Worm (Caenorhabditis elegans) whole organism, L1 larva: ENCODE measurements around the gene K02E11.4.
"Not testable (repeated sequence)": the region's sequence is repeated elsewhere in the genome, so short reads cannot be mapped to it uniquely, and the experiment has no call there.

Source experiments
- C04F5.9 ChIP-seq: sonication (generic microtip); optimal IDR thresholded peaks from 2 replicates; lab custom pipeline; 2016; ENCODE audit warnings: missing genetic modification characterization, missing compliant biosample characterization
- C16A3.4 ChIP-seq: fragments of 150-350 bp; optimal IDR thresholded peaks from 2 replicates; lab custom pipeline; 2014; ENCODE audit warnings: missing biosample characterization, missing genetic modification characterization
- C34B4.2 ChIP-seq: sonication (generic microtip); optimal IDR thresholded peaks from 2 replicates; lab custom pipeline; 2017; ENCODE audit warnings: mild to moderate bottlenecking, missing genetic modification characterization, missing compliant biosample characterization
- aha-1 ChIP-seq: fragments of 150-350 bp; optimal IDR thresholded peaks from 2 replicates; lab custom pipeline; 2014; ENCODE audit warnings: missing biosample characterization, missing genetic modification characterization
- alr-1 ChIP-seq: fragments of 200-800 bp; sonication (Bioruptor generic); optimal IDR thresholded peaks from 2 replicates; lab custom pipeline; 2018; ENCODE audit warnings: borderline replicate concordance, mild to moderate bottlenecking, missing genetic modification characterization, missing compliant biosample characterization
- ama-1 ChIP-seq: fragments of 150-350 bp; optimal IDR thresholded peaks from 2 replicates; lab custom pipeline; 2014
- blmp-1 ChIP-seq: fragments of 150-350 bp; optimal IDR thresholded peaks from 2 replicates; lab custom pipeline; 2014; ENCODE audit warnings: missing biosample characterization, missing genetic modification characterization
- ceh-88 ChIP-seq: fragments of 200-800 bp; sonication (Bioruptor generic); IDR thresholded peaks from 2 replicates; pipeline ENCODE4 v1.3.6; 2022; ENCODE audit warnings: missing genetic modification characterization, missing compliant biosample characterization
- dpl-1 ChIP-seq, 3 experiments: fragments of 150-350 bp in 2 of 3; sonication (generic microtip) in 1 of 3; optimal IDR thresholded peaks; 2 replicates each; lab custom pipeline; 2014 to 2017; ENCODE audit warnings: missing biosample characterization in 3 of 3, missing genetic modification characterization in 3 of 3, missing genetic modification reagents in 3 of 3
- efl-1 ChIP-seq, 4 experiments: fragments of 150-350 bp; optimal IDR thresholded peaks in 3 of 4; peaks in 1 of 4; 1 replicate in 1 of 4; 2 replicates in 3 of 4; lab custom pipeline; 2014; ENCODE audit warnings: missing biosample characterization in 2 of 4, missing genetic modification characterization in 2 of 4, missing genetic modification reagents in 2 of 4
- elt-2 ChIP-seq: sonication (generic microtip); optimal IDR thresholded peaks from 2 replicates; lab custom pipeline; 2016; ENCODE audit warnings: missing genetic modification characterization, mild to moderate bottlenecking, inconsistent platforms, missing compliant biosample characterization, missing genetic modification reagents
- elt-3 ChIP-seq, 6 experiments: fragments of 150-350 bp in 1 of 6; sonication (generic microtip); optimal IDR thresholded peaks; 2 replicates each; lab custom pipeline; 2017 to 2018; ENCODE audit warnings: missing biosample characterization in 6 of 6, missing genetic modification characterization in 6 of 6, inconsistent platforms in 1 of 6
- grh-1 ChIP-seq: fragments of 200-800 bp; sonication (Bioruptor generic); IDR thresholded peaks from 2 replicates; pipeline ENCODE4 v1.3.6; 2022; ENCODE audit warnings: missing genetic modification reagents, missing genetic modification characterization, missing compliant biosample characterization
- hlh-4 ChIP-seq: sonication (generic microtip); optimal IDR thresholded peaks from 2 replicates; lab custom pipeline; 2016; ENCODE audit warnings: mild to moderate bottlenecking, missing genetic modification characterization, missing compliant biosample characterization
- lin-13 ChIP-seq: fragments of 150-350 bp; optimal IDR thresholded peaks from 2 replicates; lab custom pipeline; 2014; ENCODE audit warnings: missing biosample characterization, missing genetic modification reagents, missing genetic modification characterization
- lin-14 ChIP-seq: fragments of 200-800 bp; sonication (Bioruptor generic); optimal IDR thresholded peaks from 2 replicates; lab custom pipeline; 2018; ENCODE audit warnings: mild to moderate bottlenecking, missing genetic modification characterization, moderate library complexity, missing compliant biosample characterization
- lin-15B ChIP-seq: fragments of 150-350 bp; sonication (generic microtip); optimal IDR thresholded peaks from 3 replicates; lab custom pipeline; 2014; ENCODE audit warnings: missing biosample characterization, missing genetic modification characterization
- lin-35 ChIP-seq, 2 experiments: fragments of 150-350 bp; optimal IDR thresholded peaks; 2 replicates each; lab custom pipeline; 2014; ENCODE audit warnings: missing biosample characterization in 2 of 2, missing genetic modification characterization in 2 of 2, missing genetic modification reagents in 2 of 2
- lsy-2 ChIP-seq, 2 experiments: fragments of 150-350 bp; optimal IDR thresholded peaks; 2 replicates each; lab custom pipeline; 2014; ENCODE audit warnings: missing biosample characterization in 2 of 2, missing genetic modification characterization in 2 of 2
- mdl-1 ChIP-seq, 2 experiments: fragments of 150-350 bp; optimal IDR thresholded peaks; 2 replicates each; lab custom pipeline; 2014 to 2017; ENCODE audit warnings: missing biosample characterization in 2 of 2, missing genetic modification characterization in 2 of 2, inconsistent platforms in 1 of 2
- nhr-19 ChIP-seq: fragments of 200-800 bp; sonication (Bioruptor generic); conservative IDR thresholded peaks from 2 replicates; pipeline ENCODE4 v1.3.6; 2022; ENCODE audit warnings: missing genetic modification characterization, missing compliant biosample characterization
- nhr-20 ChIP-seq: sonication (generic microtip); optimal IDR thresholded peaks from 2 replicates; lab custom pipeline; 2016; ENCODE audit warnings: mild to moderate bottlenecking, missing genetic modification characterization, missing compliant biosample characterization
- nhr-47 ChIP-seq: sonication (generic microtip); optimal IDR thresholded peaks from 2 replicates; lab custom pipeline; 2016; ENCODE audit warnings: mild to moderate bottlenecking, missing genetic modification characterization, moderate library complexity, missing compliant biosample characterization
- nhr-71 ChIP-seq: sonication (generic microtip); optimal IDR thresholded peaks from 2 replicates; lab custom pipeline; 2016; ENCODE audit warnings: mild to moderate bottlenecking, missing genetic modification characterization, moderate library complexity, missing compliant biosample characterization
- nhr-84 ChIP-seq: sonication (generic microtip); optimal IDR thresholded peaks from 2 replicates; lab custom pipeline; 2017; ENCODE audit warnings: missing biosample characterization, missing genetic modification characterization
- nhr-85 ChIP-seq: sonication (generic microtip); peaks from one replicate; lab custom pipeline; 2016; ENCODE audit warnings: missing genetic modification characterization, inconsistent platforms, missing compliant biosample characterization
- nhr-90 ChIP-seq: sonication (generic microtip); optimal IDR thresholded peaks from 2 replicates; lab custom pipeline; 2016; ENCODE audit warnings: mild to moderate bottlenecking, missing genetic modification characterization, missing compliant biosample characterization; ENCODE audit not compliant: poor library complexity
- pag-3 ChIP-seq: sonication (generic microtip); optimal IDR thresholded peaks from 2 replicates; lab custom pipeline; 2017; ENCODE audit warnings: missing genetic modification characterization, mild to moderate bottlenecking, missing compliant biosample characterization, antibody characterized with exemption, borderline replicate concordance; ENCODE audit not compliant: insufficient read depth
- rnt-1 ChIP-seq: sonication (generic microtip); optimal IDR thresholded peaks from 2 replicates; lab custom pipeline; 2016; ENCODE audit warnings: mild to moderate bottlenecking, missing genetic modification characterization, moderate library complexity, missing compliant biosample characterization
- snu-23 ChIP-seq: sonication (generic microtip); optimal IDR thresholded peaks from 2 replicates; lab custom pipeline; 2016; ENCODE audit warnings: missing genetic modification characterization, missing compliant biosample characterization
- sox-4 ChIP-seq: sonication (generic microtip); optimal IDR thresholded peaks from 2 replicates; lab custom pipeline; 2016; ENCODE audit warnings: missing genetic modification characterization, missing compliant biosample characterization
- tlp-1 ChIP-seq: fragments of 150-350 bp; optimal IDR thresholded peaks from 2 replicates; lab custom pipeline; 2014; ENCODE audit warnings: missing biosample characterization, missing genetic modification characterization
- unc-98 ChIP-seq: fragments of 200-800 bp; sonication (Bioruptor generic); IDR thresholded peaks from 2 replicates; pipeline ENCODE4 v1.3.6; 2022; ENCODE audit warnings: missing genetic modification characterization, missing compliant biosample characterization
- ztf-4 ChIP-seq: fragments of 150-350 bp; optimal IDR thresholded peaks from 2 replicates; lab custom pipeline; 2014; ENCODE audit warnings: missing biosample characterization, missing genetic modification characterization

K02E11.4 gene

DNA sequence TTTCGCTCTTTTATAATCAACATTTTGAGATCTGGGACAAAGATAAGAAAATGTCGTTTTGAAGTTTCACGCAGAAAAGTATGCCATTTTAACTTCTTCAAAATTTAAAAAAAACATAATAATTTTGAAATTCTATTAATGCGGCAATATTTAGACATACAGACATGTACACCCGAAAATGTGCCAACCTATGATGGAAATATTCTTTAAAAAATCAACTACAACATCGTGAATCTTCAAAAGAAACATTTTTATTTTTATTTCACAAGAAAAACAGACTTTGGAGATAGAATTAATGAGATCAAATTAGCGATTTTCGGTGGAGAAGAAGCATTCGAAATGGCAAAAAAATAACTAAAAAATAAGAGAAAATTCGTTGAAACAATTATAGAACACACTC is 32.8 kb downstream of the K02E11.4 start, which contains the start of gene T16A9.5:
Gene T16A9.5 (minus strand): TSS at position 101 of the 400 bp plus-strand sequence.
- TF ChIP-seq lin-13 (no peak), C04F5.9 (tag; lab: Kevin White, UChicago) (no peak), blmp-1 (tag; lab: Kevin White, UChicago) (no peak), rnt-1 (no peak), tlp-1 (tag; lab: Kevin White, UChicago) (no peak)

DNA sequence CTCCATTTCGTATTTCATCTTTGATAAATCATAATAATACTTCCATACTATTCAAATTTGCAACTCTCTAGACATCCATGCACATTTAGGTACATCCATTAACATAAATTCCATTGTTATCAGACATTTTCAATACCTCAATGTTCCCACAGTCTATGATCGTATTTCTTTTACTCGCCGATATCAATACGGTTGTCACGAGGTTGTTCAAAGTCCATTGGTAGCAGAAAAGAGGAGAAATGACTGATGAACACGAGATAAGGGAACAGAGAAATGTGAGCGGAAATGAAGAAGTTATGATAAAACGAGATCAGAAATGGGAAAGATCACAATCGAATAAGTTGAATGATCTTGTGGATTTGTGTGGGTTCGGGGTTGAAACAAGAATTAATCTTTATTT is 35.1 kb downstream of the K02E11.4 start:
- TF ChIP-seq nhr-19 = 0 out of 2 replicates have a peak, but pooled peaks have one; percentile 20
- no peak for TF ChIP-seq ceh-88 (GFP tag; lab: Robert Waterston, UW)
- no peak for TF ChIP-seq alr-1
- peak in 2 of 6 experiments; percentile 29 to 94 for TF ChIP-seq elt-3 (tag; optimal IDR thresholded peaks at IDR 0.05; lab: Kevin White, UChicago)
- no peak for TF ChIP-seq aha-1 (tag; lab: Kevin White, UChicago)
- TF ChIP-seq snu-23 (GFP tag; lab: Kevin White, UChicago) = peak; percentile 29
- TF ChIP-seq nhr-84 = no peak
- no peak for TF ChIP-seq pag-3
- peak; percentile 57 for TF ChIP-seq nhr-20
- no peak for TF ChIP-seq efl-1 (optimal IDR thresholded peaks at IDR 0.05; lab: Kevin White, UChicago)
- TF ChIP-seq efl-1 (GFP tag; optimal IDR thresholded peaks at IDR 0.05 in 1 of 2; lab: Kevin White, UChicago) = peak in 1 of 2 experiments; percentile 84
- peak in 1 of 2 experiments; percentile 13 for TF ChIP-seq lsy-2 (tag; optimal IDR thresholded peaks at IDR 0.05; lab: Kevin White, UChicago)
- peak in 1 of 2 experiments; percentile 54 for TF ChIP-seq mdl-1 (tag; optimal IDR thresholded peaks at IDR 0.05; lab: Kevin White, UChicago)
- no peak for TF ChIP-seq lin-15B (tag; lab: Kevin White, UChicago)
- no peak for TF ChIP-seq C34B4.2
- peak in 1 of 2 experiments; percentile 52 for TF ChIP-seq lin-35 (GFP tag; optimal IDR thresholded peaks at IDR 0.05; lab: Kevin White, UChicago)
- peak; percentile 68 for TF ChIP-seq lin-14
- no peak for TF ChIP-seq nhr-47 (tag; lab: Kevin White, UChicago)
- TF ChIP-seq nhr-71 (tag; lab: Kevin White, UChicago) = no peak
- TF ChIP-seq nhr-85 (tag; lab: Kevin White, UChicago) = peak; percentile 70
- TF ChIP-seq nhr-90 (tag; lab: Kevin White, UChicago) = peak; percentile 22
- TF ChIP-seq ama-1 (lab: Kevin White, UChicago) = no peak
- TF ChIP-seq C16A3.4 (tag; lab: Kevin White, UChicago) = no peak
- TF ChIP-seq blmp-1 (tag; lab: Kevin White, UChicago) = peak; percentile 90
- no peak for TF ChIP-seq ztf-4
- TF ChIP-seq elt-2 (tag; lab: Kevin White, UChicago) = peak; percentile 78

ce11 chrV:14210743-14211142 is 37.2 kb downstream of the K02E11.4 start, which contains the start of gene str-230:
Gene str-230 (minus strand): TSS chrV:14210843.
- TF ChIP-seq nhr-84 (no peak), sox-4 (tag; lab: Kevin White, UChicago) (no peak), hlh-4 (tag; lab: Kevin White, UChicago) (peak; percentile 38), nhr-47 (tag; lab: Kevin White, UChicago) (peak; percentile 30), nhr-71 (tag; lab: Kevin White, UChicago) (peak; percentile 24)
- TF ChIP-seq, all 84 proteins: peak for 3

ce11 chrV:14205214-14205613 is 42.7 kb downstream of the K02E11.4 start, which contains the start of gene T16A9.3:
Gene T16A9.3 (plus strand): TSS chrV:14205514.
- TF ChIP-seq unc-98; lsy-2 (tag; optimal IDR thresholded peaks at IDR 0.05; lab: Kevin White, UChicago); dpl-1 (GFP tag; optimal IDR thresholded peaks at IDR 0.05; lab: Kevin White, UChicago): not testable (repeated sequence)

DNA sequence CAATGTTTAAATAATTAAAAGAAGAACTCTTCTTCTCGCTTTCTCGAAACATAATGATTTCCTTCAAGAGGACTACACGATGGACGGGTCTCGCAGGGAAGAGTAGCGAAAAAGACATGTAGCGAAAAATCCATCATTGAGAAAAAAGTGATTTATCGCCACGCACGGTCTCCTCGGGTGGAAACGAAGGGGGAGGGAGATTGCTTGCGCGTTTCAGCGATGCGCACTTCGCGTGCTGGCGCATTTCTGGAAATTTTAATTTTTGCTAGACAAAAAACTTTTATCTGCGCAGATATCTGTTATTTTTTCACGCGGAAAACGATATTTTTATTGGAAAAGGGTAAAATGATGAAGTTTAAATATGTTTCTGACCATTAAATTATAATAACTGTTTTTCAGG is 44.1 kb downstream of the K02E11.4 start:
- peak; percentile 68 for TF ChIP-seq nhr-19
- TF ChIP-seq grh-1 (GFP tag; lab: Robert Waterston, UW) = peak; percentile 59
